Worm (Caenorhabditis elegans) whole organism, L3 larva: ENCODE data around the gene Y43F8C.17.
A peak's percentile ranks its signal among the peaks of the same experiment; 100 is the strongest.

Experiments
- R02D3.7 ChIP-seq: fragments of 150-350 bp; optimal IDR thresholded peaks from 2 replicates; lab custom pipeline; 2014; ENCODE audit warnings: missing biosample characterization, missing genetic modification characterization
- ZK546.5 ChIP-seq: sonication (generic microtip); optimal IDR thresholded peaks from 2 replicates; lab custom pipeline; 2017; ENCODE audit warnings: missing biosample characterization, missing genetic modification characterization
- aly-2 ChIP-seq: fragments of 150-350 bp; optimal IDR thresholded peaks from 2 replicates; lab custom pipeline; 2014; ENCODE audit warnings: missing biosample characterization, missing genetic modification characterization
- ama-1 ChIP-seq: fragments of 150-350 bp; optimal IDR thresholded peaks from 2 replicates; lab custom pipeline; 2018
- ceh-16 ChIP-seq: sonication (generic microtip); optimal IDR thresholded peaks from 2 replicates; lab custom pipeline; 2017; ENCODE audit warnings: missing biosample characterization, missing genetic modification characterization
- ceh-28 ChIP-seq: fragments of 150-350 bp; optimal IDR thresholded peaks from 2 replicates; lab custom pipeline; 2014; ENCODE audit warnings: missing biosample characterization, missing genetic modification reagents, missing genetic modification characterization
- ceh-82 ChIP-seq: fragments of 150-350 bp; optimal IDR thresholded peaks from 2 replicates; lab custom pipeline; 2014; ENCODE audit warnings: missing biosample characterization, missing genetic modification characterization
- ceh-9 ChIP-seq: sonication (generic microtip); optimal IDR thresholded peaks from 2 replicates; lab custom pipeline; 2018; ENCODE audit warnings: missing biosample characterization, missing genetic modification characterization
- daf-12 ChIP-seq: fragments of 150-350 bp; optimal IDR thresholded peaks from 2 replicates; lab custom pipeline; 2014; ENCODE audit warnings: missing biosample characterization, missing genetic modification reagents, missing genetic modification characterization
- egl-27 ChIP-seq: sonication (generic microtip); optimal IDR thresholded peaks from 4 replicates; lab custom pipeline; 2017; ENCODE audit warnings: missing biosample characterization, missing genetic modification reagents, missing genetic modification characterization
- egl-5 ChIP-seq: fragments of 150-350 bp; optimal IDR thresholded peaks from 2 replicates; lab custom pipeline; 2017; ENCODE audit warnings: missing biosample characterization, missing genetic modification reagents, missing genetic modification characterization, inconsistent platforms
- elt-1 ChIP-seq: fragments of 150-350 bp; optimal IDR thresholded peaks from 2 replicates; lab custom pipeline; 2014; ENCODE audit warnings: missing biosample characterization, missing genetic modification characterization
- elt-2 ChIP-seq: sonication (generic microtip); optimal IDR thresholded peaks from 2 replicates; lab custom pipeline; 2016; ENCODE audit warnings: missing genetic modification reagents, mild to moderate bottlenecking, missing genetic modification characterization, missing compliant biosample characterization
- elt-3 ChIP-seq, 3 experiments: fragments of 150-350 bp in 1 of 3; sonication (generic microtip) in 2 of 3; optimal IDR thresholded peaks; 2 replicates in 2 of 3; 4 replicates in 1 of 3; lab custom pipeline; 2014 to 2017; ENCODE audit warnings: missing biosample characterization in 3 of 3, missing genetic modification characterization in 3 of 3
- eor-1 ChIP-seq, 2 experiments: fragments of 150-350 bp; optimal IDR thresholded peaks; 2 replicates each; lab custom pipeline; 2014 to 2018; ENCODE audit warnings: missing biosample characterization in 2 of 2, missing genetic modification characterization in 2 of 2
- fkh-10 ChIP-seq: sonication (generic microtip); optimal IDR thresholded peaks from 2 replicates; lab custom pipeline; 2017; ENCODE audit warnings: missing biosample characterization, missing genetic modification reagents, missing genetic modification characterization
- fkh-2 ChIP-seq: fragments of 150-350 bp; optimal IDR thresholded peaks from 2 replicates; lab custom pipeline; 2014; ENCODE audit warnings: missing biosample characterization, missing genetic modification reagents, missing genetic modification characterization
- fos-1 ChIP-seq: fragments of 150-350 bp; optimal IDR thresholded peaks from 2 replicates; lab custom pipeline; 2014; ENCODE audit warnings: missing biosample characterization, missing genetic modification characterization
- hmg-11 ChIP-seq: sonication (generic microtip); optimal IDR thresholded peaks from 2 replicates; lab custom pipeline; 2016; ENCODE audit warnings: missing genetic modification characterization, missing compliant biosample characterization
- jun-1 ChIP-seq: fragments of 150-350 bp; optimal IDR thresholded peaks from 2 replicates; lab custom pipeline; 2014; ENCODE audit warnings: missing biosample characterization, missing genetic modification reagents, missing genetic modification characterization
- lin-15B ChIP-seq: fragments of 150-350 bp; optimal IDR thresholded peaks from 2 replicates; lab custom pipeline; 2014; ENCODE audit warnings: missing biosample characterization, missing genetic modification characterization
- lin-39 ChIP-seq: fragments of 150-350 bp; optimal IDR thresholded peaks from 2 replicates; lab custom pipeline; 2018; ENCODE audit warnings: missing biosample characterization, missing genetic modification reagents, missing genetic modification characterization
- lsy-12 ChIP-seq: sonication (generic microtip); optimal IDR thresholded peaks from 2 replicates; lab custom pipeline; 2016; ENCODE audit warnings: mild to moderate bottlenecking, missing genetic modification characterization, missing compliant biosample characterization
- mdl-1 ChIP-seq: fragments of 150-350 bp; optimal IDR thresholded peaks from 2 replicates; lab custom pipeline; 2014; ENCODE audit warnings: missing biosample characterization, missing genetic modification characterization
- mml-1 ChIP-seq: fragments of 150-350 bp; sonication (generic microtip); optimal IDR thresholded peaks from 3 replicates; lab custom pipeline; 2014; ENCODE audit warnings: missing biosample characterization, missing genetic modification characterization
- nfya-1 ChIP-seq: sonication (generic microtip); optimal IDR thresholded peaks from 2 replicates; lab custom pipeline; 2017; ENCODE audit warnings: missing genetic modification characterization, mild to moderate bottlenecking, missing compliant biosample characterization, antibody characterized with exemption, moderate library complexity; ENCODE audit not compliant: insufficient read depth
- nhr-11 ChIP-seq: fragments of 150-350 bp; optimal IDR thresholded peaks from 2 replicates; lab custom pipeline; 2014; ENCODE audit warnings: missing biosample characterization, missing genetic modification characterization
- nhr-12 ChIP-seq: fragments of 150-350 bp; optimal IDR thresholded peaks from 2 replicates; lab custom pipeline; 2014; ENCODE audit warnings: missing biosample characterization, missing genetic modification characterization
- nhr-23 ChIP-seq: fragments of 150-350 bp; optimal IDR thresholded peaks from 2 replicates; lab custom pipeline; 2014; ENCODE audit warnings: missing biosample characterization, missing genetic modification reagents, missing genetic modification characterization
- nhr-237 ChIP-seq: fragments of 150-350 bp; optimal IDR thresholded peaks from 2 replicates; lab custom pipeline; 2014; ENCODE audit warnings: missing biosample characterization, missing genetic modification characterization
- nhr-25 ChIP-seq: sonication (generic microtip); optimal IDR thresholded peaks from 2 replicates; lab custom pipeline; 2017; ENCODE audit warnings: missing biosample characterization, missing genetic modification characterization
- nhr-28 ChIP-seq: fragments of 150-350 bp; optimal IDR thresholded peaks from 2 replicates; lab custom pipeline; 2014; ENCODE audit warnings: missing biosample characterization, missing genetic modification characterization
- nhr-43 ChIP-seq: sonication (generic microtip); optimal IDR thresholded peaks from 2 replicates; lab custom pipeline; 2016; ENCODE audit warnings: mild to moderate bottlenecking, missing genetic modification characterization, missing compliant biosample characterization; ENCODE audit not compliant: poor library complexity, severe bottlenecking
- nhr-67 ChIP-seq: fragments of 150-350 bp; optimal IDR thresholded peaks from 2 replicates; lab custom pipeline; 2014; ENCODE audit warnings: missing biosample characterization, missing genetic modification characterization
- nhr-76 ChIP-seq: fragments of 150-350 bp; sonication (generic microtip); optimal IDR thresholded peaks from 5 replicates; lab custom pipeline; 2014; ENCODE audit warnings: missing biosample characterization, missing genetic modification characterization
- nhr-77 ChIP-seq: fragments of 150-350 bp; optimal IDR thresholded peaks from 2 replicates; lab custom pipeline; 2014; ENCODE audit warnings: missing biosample characterization, missing genetic modification characterization
- pha-4 ChIP-seq: fragments of 150-350 bp; optimal IDR thresholded peaks from 2 replicates; lab custom pipeline; 2014; ENCODE audit warnings: missing biosample characterization, missing genetic modification reagents, missing genetic modification characterization
- pqm-1 ChIP-seq: fragments of 150-350 bp; optimal IDR thresholded peaks from 2 replicates; lab custom pipeline; 2017; ENCODE audit warnings: missing biosample characterization, missing genetic modification characterization, inconsistent platforms
- sea-2 ChIP-seq: fragments of 150-350 bp; sonication (generic microtip); optimal IDR thresholded peaks from 4 replicates; lab custom pipeline; 2014; ENCODE audit warnings: missing biosample characterization, missing genetic modification reagents, missing genetic modification characterization
- skn-1 ChIP-seq: fragments of 150-350 bp; optimal IDR thresholded peaks from 2 replicates; lab custom pipeline; 2014; ENCODE audit warnings: missing biosample characterization, missing genetic modification characterization
- snpc-4 ChIP-seq: fragments of 150-350 bp; optimal IDR thresholded peaks from 2 replicates; lab custom pipeline; 2014; ENCODE audit warnings: missing biosample characterization, missing genetic modification characterization
- tbx-2 ChIP-seq: sonication (generic microtip); optimal IDR thresholded peaks from 2 replicates; lab custom pipeline; 2016; ENCODE audit warnings: mild to moderate bottlenecking, missing genetic modification characterization, missing compliant biosample characterization
- unc-39 ChIP-seq: sonication (generic microtip); optimal IDR thresholded peaks from 4 replicates; lab custom pipeline; 2017; ENCODE audit warnings: missing biosample characterization, missing genetic modification characterization
- unc-62 ChIP-seq: fragments of 150-350 bp; sonication (generic microtip); optimal IDR thresholded peaks from 4 replicates; lab custom pipeline; 2014; ENCODE audit warnings: missing biosample characterization, missing genetic modification reagents, missing genetic modification characterization
- zag-1 ChIP-seq: fragments of 150-350 bp; optimal IDR thresholded peaks from 2 replicates; lab custom pipeline; 2014; ENCODE audit warnings: missing biosample characterization, missing genetic modification characterization
- ztf-11 ChIP-seq: fragments of 150-350 bp; optimal IDR thresholded peaks from 2 replicates; lab custom pipeline; 2014; ENCODE audit warnings: missing biosample characterization, missing genetic modification characterization
- ztf-4 ChIP-seq: fragments of 150-350 bp; optimal IDR thresholded peaks from 2 replicates; lab custom pipeline; 2014; ENCODE audit warnings: missing biosample characterization, missing genetic modification characterization

Gene Y43F8C.17

ce11 chrV:19722881-19723280, 6.9 kb downstream of the Y43F8C.17 start:
- TF ChIP-seq ceh-82 (tag; lab: Kevin White, UChicago) (no peak), hmg-11 (peak; percentile 81), aly-2 (no peak), R02D3.7 (tag; lab: Kevin White, UChicago) (no peak), egl-27 (tag; lab: Kevin White, UChicago) (no peak), ceh-28 (tag; lab: Kevin White, UChicago) (no peak), nhr-237 (tag; lab: Kevin White, UChicago) (no peak), nhr-25 (tag; lab: Kevin White, UChicago) (peak; percentile 1), ama-1 (no peak), skn-1 (no peak), nhr-43 (no peak), lin-39 (peak; percentile 53), snpc-4 (tag; lab: Kevin White, UChicago) (no peak), nhr-77 (tag; lab: Kevin White, UChicago) (no peak), elt-1 (tag; lab: Kevin White, UChicago) (no peak), ceh-16 (tag; lab: Kevin White, UChicago) (no peak), daf-12 (no peak), mml-1 (tag; lab: Kevin White, UChicago) (no peak), fkh-2 (tag; lab: Kevin White, UChicago) (no peak), nhr-23 (tag; lab: Kevin White, UChicago) (no peak), tbx-2 (tag; lab: Kevin White, UChicago) (no peak), ZK546.5 (tag; lab: Kevin White, UChicago) (no peak), fkh-10 (GFP tag; lab: Kevin White, UChicago) (no peak), elt-2 (tag; lab: Kevin White, UChicago) (peak; percentile 17), fos-1 (no peak), lsy-12 (tag; lab: Kevin White, UChicago) (no peak), sea-2 (GFP tag; lab: Kevin White, UChicago) (no peak), nfya-1 (tag; lab: Kevin White, UChicago) (peak; percentile 17), zag-1 (tag; lab: Kevin White, UChicago) (no peak), egl-5 (tag; lab: Kevin White, UChicago) (no peak), nhr-76 (tag; lab: Kevin White, UChicago) (no peak), unc-39 (no peak), ceh-9 (tag; lab: Kevin White, UChicago) (no peak), unc-62 (no peak), ztf-4 (tag; lab: Kevin White, UChicago) (no peak), nhr-67 (tag; lab: Kevin White, UChicago) (no peak), eor-1 (tag; optimal IDR thresholded peaks at IDR 0.05; lab: Kevin White, UChicago) (no peak), ztf-11 (tag; lab: Kevin White, UChicago) (no peak), jun-1 (tag; lab: Kevin White, UChicago) (no peak), nhr-12 (tag; lab: Kevin White, UChicago) (no peak), nhr-11 (tag; lab: Kevin White, UChicago) (no peak), pha-4 (tag; lab: Kevin White, UChicago) (peak; percentile 7), lin-15B (tag; lab: Kevin White, UChicago) (no peak), mdl-1 (tag; lab: Kevin White, UChicago) (no peak), nhr-28 (tag; lab: Kevin White, UChicago) (no peak), pqm-1 (tag; lab: Kevin White, UChicago) (no peak), elt-3 (tag; optimal IDR thresholded peaks at IDR 0.05; lab: Kevin White, UChicago) (no peak)
